Fruit fly (Drosophila melanogaster): ENCODE results near the gene CG31368.

Gene CG31368

dm6 chr3R:11851939-11852338 is 30.7 kb upstream of the CG31368 start (continued):
- TF ChIP-seq Nf-YB (GFP tag; optimal IDR thresholded peaks at IDR 0.05) = peak; percentile 39
- TF ChIP-seq NC2α (GFP tag; optimal IDR thresholded peaks at IDR 0.05) = no peak
- TF ChIP-seq shn (GFP tag; optimal IDR thresholded peaks at IDR 0.05) = no peak
- TF ChIP-seq ATbp (GFP tag; optimal IDR thresholded peaks at IDR 0.05) = peak; percentile 61
- TF ChIP-seq seq (GFP tag; IDR thresholded peaks at IDR 0.05) = no peak
- TF ChIP-seq odd (GFP tag; optimal IDR thresholded peaks at IDR 0.05) = peak; percentile 6
- no peak for TF ChIP-seq Fer2 (tag; optimal IDR thresholded peaks at IDR 0.05)
- TF ChIP-seq CG8765 (GFP tag; IDR thresholded peaks at IDR 0.05) = no peak
- peak; percentile 43; the same call in 1 of the 2 replicates for TF ChIP-seq sisA (GFP tag; IDR thresholded peaks at IDR 0.05)
- TF ChIP-seq CG15269 (tag; optimal IDR thresholded peaks at IDR 0.05) = peak; percentile 42
- TF ChIP-seq Vsx1 (GFP tag; optimal IDR thresholded peaks at IDR 0.05) = no peak
- TF ChIP-seq Dip3 (GFP tag; optimal IDR thresholded peaks at IDR 0.05) = no peak
- TF ChIP-seq Spps (tag; optimal IDR thresholded peaks at IDR 0.05) = peak; percentile 52
- no peak for TF ChIP-seq CG8944 (GFP tag; optimal IDR thresholded peaks at IDR 0.05)
- TF ChIP-seq kah (GFP tag; optimal IDR thresholded peaks at IDR 0.05) = peak; percentile 46
- TF ChIP-seq Hr51 (GFP tag; optimal IDR thresholded peaks at IDR 0.05) = peak in 1 of 2 experiments; percentile 67
- peak; percentile 58 for TF ChIP-seq Ptx1 (GFP tag; IDR thresholded peaks at IDR 0.05)
- TF ChIP-seq ap (GFP tag; IDR thresholded peaks at IDR 0.05) = peak; percentile 27; the same call in 1 of the 2 replicates
- TF ChIP-seq eyg (GFP tag; optimal IDR thresholded peaks at IDR 0.05) = no peak
- no peak for TF ChIP-seq Dip2 (GFP tag; IDR thresholded peaks at IDR 0.05)
- TF ChIP-seq gfzf (GFP tag; optimal IDR thresholded peaks at IDR 0.05) = no peak
- 0 out of 3 replicates have a peak, but pooled peaks have one; percentile 13 for TF ChIP-seq CG11695 (GFP tag; IDR thresholded peaks at IDR 0.05)
- no peak for TF ChIP-seq Chrac-16 (GFP tag; optimal IDR thresholded peaks at IDR 0.05)
- no peak for TF ChIP-seq gt (GFP tag; IDR thresholded peaks at IDR 0.05)
- TF ChIP-seq gem (tag; optimal IDR thresholded peaks at IDR 0.05) = peak; percentile 83
- no peak for TF ChIP-seq hkb (optimal IDR thresholded peaks at IDR 0.05)
- 0 out of 2 replicates have a peak, but pooled peaks have one; percentile 36 for TF ChIP-seq hkb (GFP tag; IDR thresholded peaks at IDR 0.05)
- TF ChIP-seq wdn (GFP tag; IDR thresholded peaks at IDR 0.05) = no peak
- no peak for TF ChIP-seq CG10565 (GFP tag; optimal IDR thresholded peaks at IDR 0.05)
- peak; percentile 26 for TF ChIP-seq run (tag; optimal IDR thresholded peaks at IDR 0.05)
- TF ChIP-seq CG10209 (GFP tag; optimal IDR thresholded peaks at IDR 0.05) = peak; percentile 29
- no peak for TF ChIP-seq kni (GFP tag; optimal IDR thresholded peaks at IDR 0.05)
- 0 out of 2 replicates have a peak, but pooled peaks have one; percentile 44 for TF ChIP-seq ttk (GFP tag; IDR thresholded peaks at IDR 0.05)
- peak; percentile 71 for TF ChIP-seq grau (tag; optimal IDR thresholded peaks at IDR 0.05)
- peak; percentile 8 for TF ChIP-seq MTF-1 (GFP tag; optimal IDR thresholded peaks at IDR 0.05; ENCODE audit: borderline replicate concordance)
- no peak for TF ChIP-seq lmd (GFP tag; IDR thresholded peaks at IDR 0.05)
- TF ChIP-seq corto (GFP tag; optimal IDR thresholded peaks at IDR 0.05) = no peak
- TF ChIP-seq nerfin-1 (tag; optimal IDR thresholded peaks at IDR 0.05) = peak; percentile 65
- no peak for TF ChIP-seq ems (GFP tag; optimal IDR thresholded peaks at IDR 0.05)
- peak; percentile 74 for TF ChIP-seq CG12391 (tag; optimal IDR thresholded peaks at IDR 0.05)
- TF ChIP-seq caup (GFP tag; optimal IDR thresholded peaks at IDR 0.05; ENCODE audit: severe bottlenecking) = no peak
- no peak for TF ChIP-seq H15 (GFP tag; IDR thresholded peaks at IDR 0.05)
- peak; percentile 53 for TF ChIP-seq CG1603 (tag; optimal IDR thresholded peaks at IDR 0.05)
- peak; percentile 20 for TF ChIP-seq CG1529 (GFP tag; optimal IDR thresholded peaks at IDR 0.05)
- TF ChIP-seq Sox102F (GFP tag; optimal IDR thresholded peaks at IDR 0.05) = peak; percentile 81
- TF ChIP-seq so (GFP tag; IDR thresholded peaks at IDR 0.05) = no peak
- TF ChIP-seq CG12104 (GFP tag; optimal IDR thresholded peaks at IDR 0.05) = no peak
- TF ChIP-seq CG17385 (GFP tag; optimal IDR thresholded peaks at IDR 0.05) = peak; percentile 49
- TF ChIP-seq Neu2 (GFP tag; optimal IDR thresholded peaks at IDR 0.05; ENCODE audit: borderline replicate concordance) = no peak
- TF ChIP-seq E2f1 (GFP tag; IDR thresholded peaks at IDR 0.05) = no peak
- peak; percentile 82 for TF ChIP-seq phol (tag; optimal IDR thresholded peaks at IDR 0.05)

All from whole organism, embryonic.